Fruit fly (Drosophila melanogaster): ENCODE measurements around the gene ca.
A peak's percentile ranks its signal among the peaks of the same experiment; 100 is the strongest.

Gene ca

DNA sequence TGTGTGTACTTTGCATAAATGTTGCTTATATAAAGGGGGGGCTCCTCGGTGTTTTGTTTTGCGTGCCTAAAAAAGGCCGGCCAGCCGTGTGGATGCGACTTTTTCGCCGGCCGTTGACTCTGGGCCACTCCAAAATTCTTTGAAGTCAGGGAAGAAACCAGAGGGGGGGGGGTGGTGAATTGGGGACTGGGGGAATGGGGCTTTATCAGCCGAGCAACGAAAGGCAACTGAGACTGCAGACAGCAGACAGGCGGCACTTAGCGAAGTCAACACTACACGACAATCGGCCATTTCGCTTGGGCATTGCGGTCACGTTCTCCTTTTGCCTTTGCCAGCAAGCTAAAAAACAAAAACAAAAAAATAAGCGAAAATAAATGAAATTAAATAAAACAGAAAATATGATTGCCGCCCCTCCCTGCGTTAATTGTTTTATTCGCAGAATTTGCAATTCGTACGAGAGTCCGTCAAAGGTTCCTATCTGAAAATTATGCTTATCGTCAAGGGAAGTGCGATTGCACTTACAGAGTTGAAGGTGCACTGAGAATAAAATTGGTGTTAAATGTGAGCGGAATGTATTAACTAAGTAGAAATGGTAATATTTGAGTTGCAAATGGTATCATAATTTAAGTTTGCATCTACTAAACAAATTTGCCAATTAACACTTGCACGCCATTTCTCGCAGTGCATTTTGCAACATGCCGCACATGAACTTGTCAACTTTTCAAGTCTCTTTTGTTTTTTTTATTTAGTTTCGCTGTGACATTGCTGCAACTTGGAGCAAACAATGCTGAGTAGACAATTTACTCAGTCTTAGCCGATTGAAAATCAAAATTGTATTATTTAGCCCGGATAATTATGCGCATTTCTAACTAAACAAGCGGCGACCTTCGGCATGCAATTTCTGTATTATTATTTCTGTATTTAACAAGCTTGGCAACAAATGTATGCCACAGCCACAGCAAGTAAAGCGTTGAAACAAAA lies 20.3 kb upstream of the ca start:
- no peak for TF ChIP-seq noc (tag; optimal IDR thresholded peaks at IDR 0.05)

DNA sequence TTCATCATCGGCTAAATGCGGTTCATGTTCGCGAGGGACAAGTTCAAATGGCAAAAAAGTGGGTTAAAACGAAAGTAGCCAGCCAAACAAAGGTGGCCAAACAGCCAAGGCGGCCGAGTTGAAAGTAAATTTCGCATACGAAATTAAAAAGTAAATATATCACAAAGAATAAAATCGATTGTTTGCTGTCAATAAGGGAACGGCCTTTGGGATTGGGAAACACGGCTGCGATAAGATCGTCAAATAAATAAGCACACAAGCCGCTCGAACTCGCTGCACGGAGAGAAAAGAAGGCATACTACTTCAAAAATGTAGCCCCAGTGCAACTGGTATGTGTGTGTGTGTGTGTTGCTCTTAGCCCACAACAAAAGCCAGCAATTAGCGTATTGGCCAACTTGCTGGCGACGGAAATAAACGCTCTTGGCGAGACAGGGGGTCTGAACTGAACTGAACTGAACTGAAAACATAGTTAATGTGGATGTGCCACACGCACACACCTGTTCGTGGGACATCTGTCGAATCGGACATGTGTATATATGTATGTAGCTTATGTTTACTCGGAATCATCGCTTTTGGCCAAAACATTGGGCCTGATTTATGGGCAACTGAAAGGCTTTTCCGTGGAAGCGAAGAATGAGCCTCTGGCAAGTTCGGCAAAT lies 18.6 kb upstream of the ca start:
- no peak for TF ChIP-seq noc (tag; optimal IDR thresholded peaks at IDR 0.05)

DNA sequence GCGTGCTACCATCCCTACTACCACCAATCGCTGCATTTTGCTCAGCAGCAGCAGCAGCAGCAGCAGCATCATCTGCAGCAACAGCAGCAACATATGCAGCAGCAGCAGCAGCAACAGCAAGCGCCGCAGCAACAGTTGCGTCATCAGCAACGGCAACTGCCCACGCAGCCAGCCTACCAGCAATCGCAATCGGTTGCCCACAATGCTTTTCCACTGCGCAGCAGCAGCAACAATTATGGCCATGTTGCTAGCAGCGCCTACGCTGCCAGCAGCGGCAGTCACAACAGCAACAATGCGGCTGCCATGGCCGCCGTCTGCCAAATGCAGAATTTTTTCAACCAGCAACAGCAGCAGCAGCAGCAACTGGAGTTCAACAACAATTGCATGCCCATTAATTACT lies 16.4 kb upstream of the ca start:
- TF ChIP-seq noc (tag; optimal IDR thresholded peaks at IDR 0.05): no peak

DNA sequence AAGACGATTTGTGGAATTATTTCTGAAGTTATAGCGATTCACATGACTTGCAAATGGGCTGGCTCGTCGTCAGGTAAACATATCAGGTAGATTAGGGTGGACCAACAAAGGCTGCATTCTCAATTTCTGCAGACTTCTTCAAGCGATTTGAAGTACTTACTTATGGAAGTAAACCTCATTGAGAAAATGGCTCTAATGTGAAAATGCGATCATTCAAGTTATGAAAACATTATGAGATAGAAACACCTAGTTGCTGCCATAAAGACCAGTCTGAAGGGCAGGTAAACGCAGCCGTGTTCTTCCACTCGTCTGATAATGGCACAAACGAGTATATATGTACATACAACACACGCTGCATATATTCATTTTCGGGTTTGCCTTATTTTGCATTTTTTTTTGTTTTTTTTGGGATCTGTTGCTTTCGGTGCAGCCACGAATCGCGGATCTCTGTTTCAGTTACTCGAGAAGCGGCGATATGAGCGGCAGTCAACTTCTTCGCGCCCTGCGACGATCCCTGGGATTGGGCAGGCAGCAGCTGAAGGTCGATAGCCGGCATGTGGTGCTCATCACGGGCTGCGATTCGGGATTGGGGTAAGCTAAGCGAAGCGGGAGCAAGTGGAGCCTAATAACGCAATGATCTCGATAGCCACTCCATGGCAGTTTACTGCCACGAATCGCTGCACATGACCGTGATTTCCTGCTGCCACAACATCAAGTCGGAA lies 12.3 kb upstream of the ca start, which contains the start of gene sro:
Gene sro (plus strand): TSS at position 437 of the 722 bp plus-strand sequence.
- no peak for TF ChIP-seq noc (tag; optimal IDR thresholded peaks at IDR 0.05)

DNA sequence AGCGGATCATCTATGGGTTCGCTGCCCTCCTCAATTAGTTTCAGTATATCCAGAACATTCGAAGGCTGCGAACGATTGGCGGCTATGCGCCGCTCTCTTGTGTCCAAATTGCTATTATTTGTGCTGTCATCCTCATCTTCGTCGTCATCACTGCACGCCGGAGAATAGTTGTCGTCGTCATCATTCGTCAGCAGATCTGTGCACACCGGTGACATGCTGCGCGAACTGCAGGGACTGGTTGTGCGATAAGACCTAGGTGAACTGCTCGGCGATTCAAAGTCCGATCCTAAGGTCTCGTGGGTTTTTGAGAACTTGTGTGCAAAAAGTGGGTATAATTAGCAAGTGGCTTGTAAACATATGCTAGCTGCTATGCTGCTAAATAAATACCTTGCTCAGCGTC lies 9.4 kb upstream of the ca start:
- no peak for TF ChIP-seq noc (tag; optimal IDR thresholded peaks at IDR 0.05)

DNA sequence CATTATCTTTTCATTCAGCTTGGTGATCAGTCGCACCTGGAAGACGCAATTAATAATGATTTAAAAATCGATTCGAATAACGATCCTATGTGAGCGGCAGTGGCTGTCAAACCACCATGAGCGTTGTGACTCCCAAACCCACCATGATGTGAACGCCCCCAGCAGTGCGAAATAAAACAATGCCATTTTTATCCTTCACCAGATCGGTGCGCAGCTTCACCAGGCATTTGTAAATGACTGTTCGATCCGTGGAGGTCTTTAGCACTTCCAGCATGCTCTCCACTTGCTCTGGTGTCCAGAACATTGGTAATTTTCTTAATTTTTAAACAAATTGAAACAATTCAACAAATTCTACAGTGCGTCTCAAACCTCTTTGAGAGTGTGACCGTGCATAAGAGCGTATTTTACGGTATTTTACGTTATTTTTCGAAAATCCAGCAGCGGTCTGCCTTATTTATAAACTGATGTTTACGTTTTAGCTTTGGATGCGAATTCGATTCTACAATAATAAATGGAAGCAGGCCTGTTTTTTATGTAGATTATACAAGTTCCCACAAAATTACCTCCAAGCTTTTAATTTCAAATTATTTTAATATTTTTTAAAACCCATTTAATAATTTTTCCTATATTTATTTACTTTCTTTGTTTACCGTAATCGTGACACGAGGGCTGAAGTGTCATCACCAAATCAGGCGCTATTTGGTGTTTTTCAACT lies 7.5 kb upstream of the ca start, which contains the start of the genes Rnb and Drice:
Gene Rnb (minus strand): TSS at position 389 of the 715 bp plus-strand sequence.
Gene Drice (plus strand): TSS at position 693 of the 715 bp plus-strand sequence.
- TF ChIP-seq noc (tag; optimal IDR thresholded peaks at IDR 0.05): peak; percentile 45

DNA sequence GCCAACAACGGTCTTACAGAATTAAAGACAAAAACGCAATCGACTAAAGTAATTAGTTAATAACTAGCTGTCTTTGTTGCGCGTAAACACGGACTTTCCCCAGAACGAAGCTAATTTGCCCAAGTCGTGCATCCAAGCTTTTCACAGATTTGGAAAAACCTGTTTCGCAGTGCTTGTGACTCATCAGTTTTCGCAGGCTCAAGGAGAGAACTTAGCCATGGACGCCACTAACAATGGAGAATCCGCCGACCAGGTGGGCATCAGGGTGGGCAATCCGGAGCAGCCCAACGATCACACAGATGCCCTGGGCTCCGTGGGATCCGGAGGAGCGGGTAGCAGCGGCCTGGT lies 7.0 kb upstream of the ca start:
- no peak for TF ChIP-seq noc (tag; optimal IDR thresholded peaks at IDR 0.05)

DNA sequence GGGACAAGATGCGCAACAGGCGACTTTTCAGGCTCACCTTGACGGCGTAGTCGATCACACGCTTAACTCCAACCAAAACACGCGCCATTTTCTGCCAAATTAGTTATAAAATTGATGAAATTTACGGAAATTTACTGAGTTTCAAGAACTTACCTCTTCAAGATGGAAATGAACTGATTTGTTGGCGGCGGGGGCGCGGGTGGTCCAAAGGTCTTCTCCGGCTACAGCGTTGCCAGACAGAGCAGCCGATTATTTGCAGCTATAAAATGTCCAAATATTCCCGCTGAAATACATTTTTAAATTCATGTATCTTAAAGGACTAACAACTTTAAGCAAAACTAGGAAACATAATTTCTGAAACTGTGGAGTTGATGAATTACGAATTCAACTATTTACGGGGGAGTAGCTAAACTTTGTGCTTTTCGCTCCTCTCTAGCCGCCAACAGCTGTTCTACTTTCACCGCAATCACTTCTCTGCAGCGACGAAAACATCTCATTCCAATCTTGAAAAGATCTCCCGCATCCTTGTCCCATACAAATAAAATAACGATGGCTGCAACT lies 3.8 kb upstream of the ca start, which contains the start of the genes Etfb and CG7789:
Gene Etfb (minus strand): TSS at position 193 of the 561 bp plus-strand sequence.
Gene CG7789 (plus strand): TSS at position 444 of the 561 bp plus-strand sequence.
- peak; percentile 58 for TF ChIP-seq noc (tag; optimal IDR thresholded peaks at IDR 0.05)

DNA sequence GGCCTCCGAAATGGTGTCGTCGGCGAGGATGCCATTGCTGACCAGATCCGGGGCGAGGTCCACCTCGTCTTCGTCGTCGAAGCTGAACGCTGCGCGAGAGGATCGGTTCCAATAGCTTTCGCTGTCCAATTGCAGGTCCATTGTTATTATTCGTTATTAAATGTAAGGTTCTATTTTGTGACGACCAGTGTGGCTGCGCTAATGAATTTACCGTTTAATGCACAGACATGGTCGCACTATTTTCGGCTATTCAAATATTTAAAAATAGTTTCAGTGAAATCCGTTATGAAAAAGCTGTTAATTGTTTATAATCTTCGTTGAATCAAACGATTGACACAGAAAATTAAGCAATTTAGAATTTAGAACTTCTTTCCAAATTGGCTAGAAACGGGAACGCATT lies 9.7 kb downstream of the ca start, which contains the start of gene Vps16B:
Gene Vps16B (minus strand): TSS at position 186 of the 400 bp plus-strand sequence.
- no peak for TF ChIP-seq noc (tag; optimal IDR thresholded peaks at IDR 0.05)

DNA sequence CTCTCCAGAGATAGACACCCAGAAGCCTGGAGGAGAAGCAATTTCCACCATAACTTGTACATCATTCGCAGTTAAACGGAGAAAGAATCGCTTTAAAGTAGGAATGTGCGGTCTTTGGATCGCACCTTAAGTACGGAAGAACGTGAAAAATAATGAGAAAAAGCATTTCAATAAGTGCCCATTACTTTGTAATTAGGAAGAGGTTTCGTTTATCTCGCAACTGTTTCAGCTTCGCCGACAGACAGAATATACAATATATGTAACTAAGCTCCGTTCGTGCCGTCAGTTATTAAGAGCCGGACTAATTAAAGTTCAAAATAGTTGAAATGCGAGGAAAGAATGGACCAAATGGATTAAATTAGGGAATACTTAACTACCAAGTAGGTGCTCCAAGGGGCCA lies 11.1 kb downstream of the ca start, which contains the start of gene CG7829:
Gene CG7829 (minus strand): TSS at position 101 of the 400 bp plus-strand sequence.
- TF ChIP-seq noc (tag; optimal IDR thresholded peaks at IDR 0.05): no peak

DNA sequence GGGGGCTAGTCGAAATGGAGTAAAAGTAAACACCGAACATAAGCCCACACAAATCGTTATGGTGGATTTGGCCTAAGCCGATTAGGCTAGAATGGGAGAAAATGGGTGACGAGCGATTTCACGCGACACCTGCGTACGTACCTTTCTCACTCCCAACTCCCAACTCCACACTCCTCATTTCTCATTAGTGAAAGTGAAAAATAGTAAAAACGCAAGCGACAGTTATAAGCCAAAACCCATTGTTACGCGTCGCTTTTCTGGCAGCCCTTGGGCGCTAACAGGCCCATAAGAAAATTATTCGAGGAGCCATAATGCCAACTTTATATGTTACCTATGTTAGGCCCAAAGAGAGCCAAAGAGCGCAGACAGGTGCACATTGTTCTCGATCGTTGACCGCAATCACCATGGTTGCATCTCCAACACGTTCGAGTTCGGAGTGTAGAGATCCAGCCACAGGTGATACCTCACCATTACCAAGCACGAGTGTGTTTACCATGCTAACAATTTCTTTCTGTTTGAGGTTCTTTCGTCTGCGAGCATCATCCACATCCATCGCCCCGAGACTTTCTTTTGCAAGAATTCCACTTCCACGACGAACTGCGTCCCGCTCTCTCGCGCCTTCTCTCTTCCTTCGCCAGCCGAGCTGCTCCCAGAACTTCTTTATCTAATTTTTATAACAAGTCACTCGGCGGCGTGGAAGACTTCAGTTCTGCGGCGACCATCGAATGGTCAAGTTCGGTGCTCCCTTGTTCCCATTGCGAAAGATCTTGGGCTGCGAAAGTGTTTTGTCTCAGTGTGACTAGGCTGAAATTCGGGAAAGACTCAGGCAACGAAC lies 12.0 kb downstream of the ca start, which contains the start of gene neo:
Gene neo (plus strand): TSS at position 698 of the 835 bp plus-strand sequence.
- TF ChIP-seq noc (tag; optimal IDR thresholded peaks at IDR 0.05): no peak

DNA sequence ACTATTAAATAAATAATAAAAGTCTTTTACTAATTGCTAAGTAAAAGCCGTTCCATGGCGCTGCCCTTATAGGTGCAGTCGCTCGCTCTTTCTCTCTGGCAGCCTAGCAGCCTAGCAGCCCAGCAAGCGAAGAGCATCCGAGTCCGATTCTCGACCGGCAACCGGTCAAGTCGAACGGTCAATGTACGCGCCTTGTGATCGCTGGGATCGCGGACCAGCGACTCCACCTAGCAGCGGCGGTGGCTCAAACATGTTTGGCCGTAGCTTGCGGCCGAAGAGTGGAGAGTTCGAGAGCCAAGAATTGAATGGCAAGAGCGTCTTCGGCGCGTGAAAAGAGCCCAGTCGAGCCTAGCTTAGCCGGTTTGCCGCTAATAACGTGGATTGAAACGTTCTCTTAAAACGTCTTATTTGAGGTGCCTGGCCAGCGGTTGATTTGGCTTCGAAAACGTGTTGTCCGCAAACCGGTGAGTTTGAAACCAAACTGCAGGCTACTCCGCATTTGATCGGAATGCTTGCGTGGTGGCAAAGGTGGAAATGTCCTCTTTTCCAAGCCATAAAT lies 22.7 kb downstream of the ca start:
- TF ChIP-seq noc (tag; optimal IDR thresholded peaks at IDR 0.05): no peak

DNA sequence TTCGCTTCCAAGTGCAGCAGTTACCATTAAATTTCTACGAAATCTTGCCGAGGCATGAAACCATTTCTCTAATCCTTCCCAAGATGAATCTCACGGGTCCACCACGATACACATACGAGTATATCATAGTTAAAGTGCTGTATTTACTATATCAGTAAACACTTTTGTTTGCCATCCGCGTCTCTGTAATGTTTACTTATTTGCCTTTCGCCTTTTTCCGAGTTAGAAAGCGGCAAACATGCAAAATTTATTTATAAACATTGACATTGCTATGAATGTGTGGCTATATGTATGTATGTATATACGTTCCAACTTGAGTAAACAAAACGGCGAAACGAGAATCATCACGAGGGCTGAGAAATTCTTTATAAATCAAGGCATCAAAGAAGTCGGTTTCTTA lies 24.3 kb downstream of the ca start:
- TF ChIP-seq noc (tag; optimal IDR thresholded peaks at IDR 0.05): peak; percentile 61
